Worm (Caenorhabditis elegans) whole organism, L2 larva: ENCODE data around the gene rsf-1.
A peak's percentile ranks its signal among the peaks of the same experiment; 100 is the strongest.

Experiments used
- C34F6.9 ChIP-seq: fragments of 150-350 bp; optimal IDR thresholded peaks from 2 replicates; lab custom pipeline; 2014; ENCODE audit warnings: missing biosample characterization, missing genetic modification characterization
- F13H6.1 ChIP-seq: sonication (generic microtip); optimal IDR thresholded peaks from 2 replicates; lab custom pipeline; 2016; ENCODE audit warnings: missing genetic modification characterization, missing compliant biosample characterization
- R02D3.7 ChIP-seq: fragments of 150-350 bp; optimal IDR thresholded peaks from 2 replicates; lab custom pipeline; 2014; ENCODE audit warnings: missing biosample characterization, missing genetic modification characterization
- Y55F3AM.14 ChIP-seq: fragments of 200-800 bp; sonication (Bioruptor generic); optimal IDR thresholded peaks from 2 replicates; lab custom pipeline; 2018; ENCODE audit warnings: mild to moderate bottlenecking, missing genetic modification characterization, missing compliant biosample characterization
- alr-1 ChIP-seq: fragments of 150-350 bp; optimal IDR thresholded peaks from 2 replicates; lab custom pipeline; 2014; ENCODE audit warnings: missing biosample characterization, missing genetic modification characterization
- aly-2 ChIP-seq: fragments of 150-350 bp; optimal IDR thresholded peaks from 2 replicates; lab custom pipeline; 2014; ENCODE audit warnings: missing biosample characterization, missing genetic modification characterization
- ama-1 ChIP-seq: fragments of 150-350 bp; optimal IDR thresholded peaks from 2 replicates; lab custom pipeline; 2018; ENCODE audit warnings: inconsistent platforms
- blmp-1 ChIP-seq: sonication (generic microtip); optimal IDR thresholded peaks from 2 replicates; lab custom pipeline; 2017; ENCODE audit warnings: missing genetic modification characterization, mild to moderate bottlenecking, missing compliant biosample characterization, antibody characterized with exemption, moderate library complexity; ENCODE audit not compliant: insufficient read depth
- ceh-16 ChIP-seq: fragments of 150-350 bp; optimal IDR thresholded peaks from 2 replicates; lab custom pipeline; 2014; ENCODE audit warnings: missing biosample characterization, missing genetic modification characterization
- crh-2 ChIP-seq: sonication (generic microtip); optimal IDR thresholded peaks from 2 replicates; lab custom pipeline; 2017; ENCODE audit warnings: missing biosample characterization, missing genetic modification characterization
- egl-27 ChIP-seq: sonication (generic microtip); optimal IDR thresholded peaks from 3 replicates; lab custom pipeline; 2017; ENCODE audit warnings: missing biosample characterization, missing genetic modification reagents, missing genetic modification characterization
- elt-3 ChIP-seq: sonication (generic microtip); optimal IDR thresholded peaks from 2 replicates; lab custom pipeline; 2017; ENCODE audit warnings: missing biosample characterization, missing genetic modification characterization
- fos-1 ChIP-seq: fragments of 150-350 bp; optimal IDR thresholded peaks from 2 replicates; lab custom pipeline; 2014; ENCODE audit warnings: missing biosample characterization, missing genetic modification characterization
- gmeb-1 ChIP-seq: fragments of 150-350 bp; optimal IDR thresholded peaks from 2 replicates; lab custom pipeline; 2014; ENCODE audit warnings: missing biosample characterization, missing genetic modification characterization
- lin-11 ChIP-seq: fragments of 150-350 bp; sonication (generic microtip); optimal IDR thresholded peaks from 2 replicates; lab custom pipeline; 2014; ENCODE audit warnings: missing biosample characterization, missing genetic modification characterization, inconsistent platforms, mixed read lengths
- lin-13 ChIP-seq: fragments of 150-350 bp; optimal IDR thresholded peaks from 2 replicates; lab custom pipeline; 2014; ENCODE audit warnings: missing biosample characterization, missing genetic modification reagents, missing genetic modification characterization
- lin-39 ChIP-seq: fragments of 150-350 bp; optimal IDR thresholded peaks from 2 replicates; lab custom pipeline; 2014; ENCODE audit warnings: missing biosample characterization, missing genetic modification reagents, missing genetic modification characterization
- lsy-2 ChIP-seq, 2 experiments: fragments of 150-350 bp in 1 of 2; sonication (generic microtip) in 1 of 2; optimal IDR thresholded peaks; 2 replicates each; lab custom pipeline; 2014 to 2017; ENCODE audit warnings: missing biosample characterization in 2 of 2, missing genetic modification characterization in 2 of 2
- mab-5 ChIP-seq: fragments of 150-350 bp; optimal IDR thresholded peaks from 2 replicates; lab custom pipeline; 2014; ENCODE audit warnings: missing biosample characterization, missing genetic modification characterization
- mdl-1 ChIP-seq, 2 experiments: fragments of 150-350 bp in 1 of 2; sonication (generic microtip) in 1 of 2; optimal IDR thresholded peaks; 2 replicates each; lab custom pipeline; 2017; ENCODE audit warnings: missing biosample characterization in 2 of 2, missing genetic modification characterization in 2 of 2
- nhr-10 ChIP-seq: sonication (generic microtip); optimal IDR thresholded peaks from 2 replicates; lab custom pipeline; 2017; ENCODE audit warnings: missing biosample characterization, missing genetic modification characterization
- nhr-11 ChIP-seq: fragments of 150-350 bp; optimal IDR thresholded peaks from 2 replicates; lab custom pipeline; 2014; ENCODE audit warnings: missing biosample characterization, missing genetic modification characterization
- nhr-129 ChIP-seq: fragments of 150-350 bp; optimal IDR thresholded peaks from 2 replicates; lab custom pipeline; 2014; ENCODE audit warnings: missing biosample characterization, missing genetic modification characterization
- nhr-21 ChIP-seq: fragments of 150-350 bp; optimal IDR thresholded peaks from 2 replicates; lab custom pipeline; 2014; ENCODE audit warnings: missing biosample characterization, missing genetic modification characterization
- nhr-237 ChIP-seq: fragments of 150-350 bp; optimal IDR thresholded peaks from 2 replicates; lab custom pipeline; 2014; ENCODE audit warnings: missing biosample characterization, missing genetic modification characterization
- nhr-25 ChIP-seq: fragments of 150-350 bp; sonication (generic microtip); optimal IDR thresholded peaks from 3 replicates; lab custom pipeline; 2014; ENCODE audit warnings: missing biosample characterization, missing genetic modification characterization
- nhr-6 ChIP-seq: fragments of 150-350 bp; optimal IDR thresholded peaks from 2 replicates; lab custom pipeline; 2014; ENCODE audit warnings: missing biosample characterization, missing genetic modification characterization
- nhr-77 ChIP-seq: fragments of 150-350 bp; optimal IDR thresholded peaks from 2 replicates; lab custom pipeline; 2014; ENCODE audit warnings: missing biosample characterization, missing genetic modification characterization
- sem-4 ChIP-seq: fragments of 150-350 bp; optimal IDR thresholded peaks from 2 replicates; lab custom pipeline; 2014; ENCODE audit warnings: missing biosample characterization, missing genetic modification reagents, missing genetic modification characterization
- skn-1 ChIP-seq: sonication (generic microtip); optimal IDR thresholded peaks from 2 replicates; lab custom pipeline; 2017; ENCODE audit warnings: missing biosample characterization, missing genetic modification characterization
- sma-3 ChIP-seq: sonication (generic microtip); optimal IDR thresholded peaks from 2 replicates; lab custom pipeline; 2016; ENCODE audit warnings: missing genetic modification reagents, missing genetic modification characterization, missing compliant biosample characterization
- sma-9 ChIP-seq, 2 experiments: fragments of 150-350 bp in 1 of 2; sonication (generic microtip) in 1 of 2; optimal IDR thresholded peaks; 2 replicates each; lab custom pipeline; 2014 to 2016; ENCODE audit warnings: missing genetic modification characterization in 2 of 2, mild to moderate bottlenecking in 1 of 2, missing biosample characterization in 1 of 2, missing compliant biosample characterization in 1 of 2, missing genetic modification reagents in 1 of 2, moderate library complexity in 1 of 2
- snpc-4 ChIP-seq: fragments of 150-350 bp; optimal IDR thresholded peaks from 2 replicates; lab custom pipeline; 2014; ENCODE audit warnings: missing biosample characterization, missing genetic modification characterization
- unc-55 ChIP-seq: fragments of 150-350 bp; sonication (generic microtip); optimal IDR thresholded peaks from 3 replicates; lab custom pipeline; 2014; ENCODE audit warnings: missing biosample characterization, missing genetic modification reagents, missing genetic modification characterization
- unc-62 ChIP-seq: fragments of 150-350 bp; optimal IDR thresholded peaks from 2 replicates; lab custom pipeline; 2014; ENCODE audit warnings: missing biosample characterization, missing genetic modification reagents, missing genetic modification characterization
- zag-1 ChIP-seq: fragments of 150-350 bp; optimal IDR thresholded peaks from 2 replicates; lab custom pipeline; 2014; ENCODE audit warnings: missing biosample characterization, missing genetic modification characterization
- ztf-11 ChIP-seq: sonication (generic microtip); optimal IDR thresholded peaks from 2 replicates; lab custom pipeline; 2017; ENCODE audit warnings: missing biosample characterization, missing genetic modification characterization
- ztf-4 ChIP-seq: fragments of 150-350 bp; optimal IDR thresholded peaks from 2 replicates; lab custom pipeline; 2014; ENCODE audit warnings: missing biosample characterization, missing genetic modification characterization

rsf-1 gene

DNA sequence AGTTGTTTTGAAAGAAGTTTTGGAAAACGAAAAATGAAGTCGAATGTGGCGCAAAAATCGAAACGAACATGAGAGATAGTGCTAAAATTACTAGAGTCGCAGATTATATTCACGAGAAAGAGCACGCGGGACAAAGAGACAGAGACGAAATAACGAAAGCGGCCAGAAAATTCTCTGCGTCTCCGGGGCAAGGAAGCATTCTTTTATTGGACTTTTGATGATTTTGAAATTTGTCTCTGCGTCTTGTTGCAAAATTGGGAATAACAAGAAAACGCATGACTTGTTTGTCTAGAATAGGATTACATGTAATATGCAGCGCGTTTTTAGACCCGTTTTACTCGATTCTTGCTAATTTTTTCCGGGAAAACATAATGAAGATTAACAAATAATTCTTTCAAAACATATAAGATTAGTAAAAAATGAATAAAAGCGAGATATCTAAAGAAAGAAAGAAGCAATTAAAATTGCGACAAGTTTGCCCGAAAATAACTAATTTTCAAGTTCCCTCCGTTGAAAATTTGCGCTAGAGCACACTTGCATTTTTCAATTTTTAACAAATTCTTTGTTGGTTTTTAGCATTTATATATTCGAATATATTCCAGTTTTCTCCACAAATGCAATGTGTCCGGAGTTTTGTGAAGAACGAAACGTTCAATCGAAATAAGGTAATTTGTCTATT is 41.8 kb downstream of the rsf-1 start, which contains the start of the genes B0491.6 and pigm-1:
Gene B0491.6 (minus strand): TSS at position 466 of the 679 bp plus-strand sequence.
Gene pigm-1 (plus strand): TSS at position 568 of the 679 bp plus-strand sequence.
- peak; percentile 68 for TF ChIP-seq nhr-129 (tag; lab: Kevin White, UChicago)
- TF ChIP-seq lin-13 (GFP tag; lab: Kevin White, UChicago) = peak; percentile 39
- peak; percentile 71 for TF ChIP-seq ztf-4 (tag; lab: Kevin White, UChicago)
- peak in 1 of 2 experiments; percentile 18 for TF ChIP-seq mdl-1 (tag; optimal IDR thresholded peaks at IDR 0.05; lab: Kevin White, UChicago)
- no peak for TF ChIP-seq alr-1 (tag; lab: Kevin White, UChicago)
- TF ChIP-seq lin-39 (tag; lab: Kevin White, UChicago) = no peak
- TF ChIP-seq R02D3.7 (tag; lab: Kevin White, UChicago) = no peak
- TF ChIP-seq nhr-77 (tag; lab: Kevin White, UChicago) = no peak
- no peak for TF ChIP-seq ztf-11 (tag; lab: Kevin White, UChicago)
- TF ChIP-seq unc-55 (GFP tag; lab: Kevin White, UChicago) = peak; percentile 63
- no peak for TF ChIP-seq ama-1 (lab: Kevin White, UChicago)
- no peak for TF ChIP-seq egl-27 (tag; lab: Kevin White, UChicago)
- TF ChIP-seq skn-1 = peak; percentile 73
- TF ChIP-seq snpc-4 (tag; lab: Kevin White, UChicago) = peak; percentile 51
- peak; percentile 64 for TF ChIP-seq sem-4 (tag; lab: Kevin White, UChicago)
- peak; percentile 70 for TF ChIP-seq nhr-25 (tag; lab: Kevin White, UChicago)
- TF ChIP-seq lin-11 = peak; percentile 42
- TF ChIP-seq nhr-6 = peak; percentile 79
- peak; percentile 89 for TF ChIP-seq gmeb-1
- TF ChIP-seq crh-2 (tag; lab: Kevin White, UChicago) = peak; percentile 89
- TF ChIP-seq F13H6.1 (tag; lab: Kevin White, UChicago) = peak; percentile 80
- TF ChIP-seq lsy-2 (tag; optimal IDR thresholded peaks at IDR 0.05; lab: Kevin White, UChicago) = peak; percentile 45 to 78
- no peak for TF ChIP-seq mab-5 (tag; lab: Kevin White, UChicago)
- peak; percentile 79 for TF ChIP-seq nhr-21 (tag; lab: Kevin White, UChicago)
- no peak for TF ChIP-seq aly-2 (tag; lab: Kevin White, UChicago)
- TF ChIP-seq sma-9 (GFP tag; optimal IDR thresholded peaks at IDR 0.05; lab: Kevin White, UChicago) = peak; percentile 65
- TF ChIP-seq sma-9 (tag; optimal IDR thresholded peaks at IDR 0.05; lab: Kevin White, UChicago) = no peak
- peak; percentile 47 for TF ChIP-seq fos-1 (tag; lab: Kevin White, UChicago)
- peak; percentile 62 for TF ChIP-seq sma-3 (GFP tag; lab: Kevin White, UChicago)
- no peak for TF ChIP-seq unc-62 (GFP tag; lab: Kevin White, UChicago)
- TF ChIP-seq elt-3 (tag; lab: Kevin White, UChicago) = no peak
- peak; percentile 85 for TF ChIP-seq C34F6.9 (tag; lab: Kevin White, UChicago)
- no peak for TF ChIP-seq nhr-11
- TF ChIP-seq Y55F3AM.14 (GFP tag; lab: Kevin White, UChicago) = no peak
- peak; percentile 44 for TF ChIP-seq blmp-1
- peak; percentile 23 for TF ChIP-seq ceh-16 (tag; lab: Kevin White, UChicago)
- TF ChIP-seq nhr-10 (tag; lab: Kevin White, UChicago) = peak; percentile 50
- peak; percentile 34 for TF ChIP-seq zag-1 (tag; lab: Kevin White, UChicago)

DNA sequence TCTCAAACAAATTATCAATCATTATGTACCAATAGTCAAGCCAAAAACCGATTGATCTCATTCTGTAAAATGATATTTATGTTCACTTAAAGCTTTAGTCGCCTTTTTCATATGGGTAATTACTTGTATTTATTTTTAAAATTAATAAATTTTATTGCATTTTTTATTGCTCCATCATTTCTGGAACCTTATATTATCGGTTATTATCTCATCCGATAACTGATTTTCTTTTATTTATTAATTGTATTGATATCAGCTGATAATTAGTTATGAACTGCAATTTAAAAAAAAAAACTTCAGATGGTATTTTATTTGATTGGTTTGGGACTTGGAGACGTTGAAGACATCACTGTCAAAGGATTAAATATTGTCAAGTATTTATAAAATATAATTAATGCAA is 43.7 kb downstream of the rsf-1 start, which contains the start of gene dph-5:
Gene dph-5 (plus strand): TSS at position 301 of the 400 bp plus-strand sequence.
- no peak for TF ChIP-seq snpc-4 (tag; lab: Kevin White, UChicago)
- TF ChIP-seq alr-1 (tag; lab: Kevin White, UChicago) = no peak
- TF ChIP-seq elt-3 (tag; lab: Kevin White, UChicago) = no peak
- no peak for TF ChIP-seq nhr-21 (tag; lab: Kevin White, UChicago)
- no peak for TF ChIP-seq nhr-237 (tag; lab: Kevin White, UChicago)
- no peak for TF ChIP-seq fos-1 (tag; lab: Kevin White, UChicago)
- TF ChIP-seq nhr-11 = no peak
- no peak for TF ChIP-seq nhr-10 (tag; lab: Kevin White, UChicago)
- no peak for TF ChIP-seq nhr-25 (tag; lab: Kevin White, UChicago)
- no peak for TF ChIP-seq F13H6.1 (tag; lab: Kevin White, UChicago)
- TF ChIP-seq lin-11 = no peak
- TF ChIP-seq lsy-2 (tag; optimal IDR thresholded peaks at IDR 0.05; lab: Kevin White, UChicago) = no peak
- TF ChIP-seq nhr-129 (tag; lab: Kevin White, UChicago) = no peak
- TF ChIP-seq lin-13 (GFP tag; lab: Kevin White, UChicago) = no peak
